Worm (Caenorhabditis elegans): Measurements from ENCODE around the gene T13C5.3.
A peak's percentile ranks its signal among the peaks of the same experiment; 100 is the strongest.

T13C5.3 gene

ce11 chrX:6150949-6151519 lies 27.3 kb upstream of the T13C5.3 start (continued):
- TF ChIP-seq che-1 (tag; optimal IDR thresholded peaks at IDR 0.05) (no peak), dmd-4 (tag; optimal IDR thresholded peaks at IDR 0.05; ENCODE audit: borderline replicate concordance) (no peak), unc-3 (GFP tag; conservative IDR thresholded peaks at IDR 0.05) (no peak), unc-3 (tag; optimal IDR thresholded peaks at IDR 0.05) (no peak), unc-42 (tag; optimal IDR thresholded peaks at IDR 0.05) (no peak), pha-2 (tag; optimal IDR thresholded peaks at IDR 0.05) (no peak), Y22D7AL.16 (tag; optimal IDR thresholded peaks at IDR 0.05) (no peak), hlh-13 (GFP tag; optimal IDR thresholded peaks at IDR 0.05) (no peak), F13H6.1 (tag; optimal IDR thresholded peaks at IDR 0.05) (no peak), npax-4 (tag; optimal IDR thresholded peaks at IDR 0.05) (no peak), tbx-2 (tag; optimal IDR thresholded peaks at IDR 0.05) (peak; percentile 47), ceh-9 (tag; optimal IDR thresholded peaks at IDR 0.05) (no peak), odd-2 (tag; optimal IDR thresholded peaks at IDR 0.05) (no peak), ceh-2 (tag; optimal IDR thresholded peaks at IDR 0.05) (no peak), ceh-45 (GFP tag; IDR thresholded peaks at IDR 0.05) (no peak), elt-4 (tag; optimal IDR thresholded peaks at IDR 0.05) (no peak), fax-1 (tag; optimal IDR thresholded peaks at IDR 0.05) (no peak), K02D7.2 (tag; optimal IDR thresholded peaks at IDR 0.05) (no peak), ceh-30 (tag; optimal IDR thresholded peaks at IDR 0.05) (no peak), mec-3 (tag; optimal IDR thresholded peaks at IDR 0.05; ENCODE audit: borderline replicate concordance) (no peak), pqm-1 (tag; optimal IDR thresholded peaks at IDR 0.05) (no peak), ceh-48 (tag; optimal IDR thresholded peaks at IDR 0.05) (no peak), ahr-1 (tag; optimal IDR thresholded peaks at IDR 0.05) (no peak), C08G9.2 (tag; optimal IDR thresholded peaks at IDR 0.05) (no peak), pax-1 (tag; optimal IDR thresholded peaks at IDR 0.05) (no peak), sdc-2 (tag; optimal IDR thresholded peaks at IDR 0.05) (peak; percentile 4)

- TF ChIP-seq unc-42 (tag; optimal IDR thresholded peaks at IDR 0.05) (peak; percentile 83), npax-4 (tag; optimal IDR thresholded peaks at IDR 0.05) (no peak)
Observed at ce11 chrX:6155436-6155835, 22.9 kb upstream of the T13C5.3 start.

DNA sequence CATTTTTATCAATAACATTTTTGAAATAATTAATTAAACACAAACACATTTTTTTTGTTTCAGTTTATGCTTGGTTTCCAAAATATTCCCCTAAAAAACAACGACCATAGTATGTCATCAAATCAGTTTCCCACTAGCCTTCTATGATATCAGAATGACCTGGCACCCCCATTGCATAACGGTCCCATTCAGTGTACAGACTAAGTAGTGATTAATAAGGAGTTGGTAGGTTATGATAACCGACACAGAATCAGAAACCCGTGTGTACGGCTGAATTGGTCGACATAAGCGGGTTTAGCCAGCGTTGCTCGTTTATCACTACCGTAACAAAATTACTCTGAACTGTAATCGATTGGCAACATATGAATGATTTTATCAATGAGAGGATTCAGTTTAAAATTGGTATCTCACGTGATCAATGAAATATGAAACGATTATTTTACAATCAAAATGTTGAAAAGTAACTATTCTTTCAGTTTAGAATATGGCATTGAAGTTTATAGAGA lies 20.9 kb upstream of the T13C5.3 start:
- TF ChIP-seq pros-1 (tag; optimal IDR thresholded peaks at IDR 0.05) (no peak), ceh-14 (tag; optimal IDR thresholded peaks at IDR 0.05) (no peak), pha-2 (tag; optimal IDR thresholded peaks at IDR 0.05) (no peak), elt-2 (tag; optimal IDR thresholded peaks at IDR 0.05) (peak; percentile 50)

DNA sequence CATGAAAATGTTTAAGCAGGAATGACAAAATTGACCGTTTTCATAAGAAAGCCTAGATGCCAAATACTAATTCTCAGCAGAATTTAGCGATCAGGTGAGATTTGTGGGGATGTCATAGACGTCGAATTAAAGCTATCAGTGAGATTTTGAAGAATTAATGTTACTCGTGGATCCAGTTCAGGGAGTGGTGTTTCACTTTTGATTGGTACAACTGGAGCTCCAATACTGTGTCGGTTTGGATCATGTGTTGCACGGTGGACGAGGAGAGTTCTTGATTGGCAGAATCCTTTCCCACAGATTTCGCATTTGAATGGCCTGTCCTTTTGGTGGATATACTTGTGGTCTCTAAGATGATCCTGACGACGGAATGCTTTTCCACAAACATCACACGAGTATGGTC lies 18.8 kb upstream of the T13C5.3 start:
- TF ChIP-seq tbx-7 (tag; optimal IDR thresholded peaks at IDR 0.05) (no peak), hlh-13 (GFP tag; optimal IDR thresholded peaks at IDR 0.05) (no peak), ref-2 (tag; optimal IDR thresholded peaks at IDR 0.05) (no peak)

- no peak for TF ChIP-seq ahr-1 (tag; optimal IDR thresholded peaks at IDR 0.05)
- TF ChIP-seq ceh-2 (tag; optimal IDR thresholded peaks at IDR 0.05), result no peak
- TF ChIP-seq C38D4.7 (GFP tag; optimal IDR thresholded peaks at IDR 0.05), result no peak
- no peak for TF ChIP-seq sox-4 (tag; optimal IDR thresholded peaks at IDR 0.05)
- no peak for TF ChIP-seq mec-3 (tag; optimal IDR thresholded peaks at IDR 0.05; ENCODE audit: borderline replicate concordance)
- TF ChIP-seq ceh-45 (GFP tag; IDR thresholded peaks at IDR 0.05), result no peak
- no peak for TF ChIP-seq C08G9.2 (tag; optimal IDR thresholded peaks at IDR 0.05)
- TF ChIP-seq che-1 (tag; optimal IDR thresholded peaks at IDR 0.05), result no peak
- TF ChIP-seq nhr-11 (tag; optimal IDR thresholded peaks at IDR 0.05), result no peak
- no peak for TF ChIP-seq zip-5 (tag; optimal IDR thresholded peaks at IDR 0.05)
Observed at ce11 chrX:6160427-6160826, 17.9 kb upstream of the T13C5.3 start, which contains the start of gene odd-2. Gene odd-2, minus strand, starts transcription at chrX:6160527.

All from whole organism, late embryonic.